Worm (Caenorhabditis elegans) whole organism, L4 larva: Measurements from ENCODE around the gene F45E12.5.
A peak's percentile ranks its signal among the peaks of the same experiment; 100 is the strongest.

Source experiments
- Y48G9A.11 ChIP-seq: fragments of 200-800 bp; sonication (Bioruptor generic); IDR thresholded peaks from 2 replicates; pipeline ENCODE4 v1.3.6; 2022; ENCODE audit warnings: missing genetic modification reagents, missing genetic modification characterization, missing compliant biosample characterization
- Y5F2A.4 ChIP-seq: fragments of 200-800 bp; sonication (Bioruptor generic); optimal IDR thresholded peaks from 2 replicates; lab custom pipeline; 2018; ENCODE audit warnings: mild to moderate bottlenecking, missing genetic modification characterization, missing compliant biosample characterization
- aha-1 ChIP-seq: fragments of 150-350 bp; peaks from one replicate; lab custom pipeline; 2014; ENCODE audit warnings: missing biosample characterization, missing genetic modification characterization
- arid-1 ChIP-seq: fragments of 200-800 bp; sonication (Bioruptor generic); conservative IDR thresholded peaks from 2 replicates; pipeline ENCODE4 v1.3.6; 2022; ENCODE audit warnings: missing genetic modification reagents, missing genetic modification characterization, missing compliant biosample characterization
- ceh-20 ChIP-seq: fragments of 200-800 bp; sonication (Bioruptor generic); IDR thresholded peaks from 2 replicates; pipeline ENCODE4 v1.3.6; 2022; ENCODE audit warnings: missing genetic modification reagents, missing genetic modification characterization, missing compliant biosample characterization
- ces-1 ChIP-seq: fragments of 150-350 bp; sonication (generic microtip); optimal IDR thresholded peaks from 4 replicates; lab custom pipeline; 2014; ENCODE audit warnings: missing biosample characterization, missing genetic modification reagents, missing genetic modification characterization
- ctbp-1 ChIP-seq: fragments of 200-800 bp; sonication (Bioruptor generic); IDR thresholded peaks from 2 replicates; pipeline ENCODE4 v1.3.6; 2022; ENCODE audit warnings: missing genetic modification reagents, missing genetic modification characterization, missing compliant biosample characterization
- daf-12 ChIP-seq: fragments of 150-350 bp; optimal IDR thresholded peaks from 2 replicates; lab custom pipeline; 2014; ENCODE audit warnings: missing biosample characterization, missing genetic modification reagents, missing genetic modification characterization
- daf-16 ChIP-seq, 3 experiments: sonication (generic microtip); optimal IDR thresholded peaks; 2 replicates each; lab custom pipeline; 2016 to 2017; ENCODE audit warnings: missing genetic modification characterization in 3 of 3, missing genetic modification reagents in 3 of 3, mild to moderate bottlenecking in 2 of 3, missing compliant biosample characterization in 2 of 3, missing biosample characterization in 1 of 3, moderate library complexity in 1 of 3
- daf-19 ChIP-seq: fragments of 200-800 bp; sonication (Bioruptor generic); conservative IDR thresholded peaks from 2 replicates; pipeline ENCODE4 v1.3.6; 2022; ENCODE audit warnings: missing genetic modification characterization, missing compliant biosample characterization
- dmd-9 ChIP-seq: fragments of 200-800 bp; sonication (Bioruptor generic); IDR thresholded peaks from 2 replicates; pipeline ENCODE4 v1.3.6; 2022; ENCODE audit warnings: missing genetic modification reagents, missing genetic modification characterization, missing compliant biosample characterization
- dve-1 ChIP-seq: sonication (generic microtip); optimal IDR thresholded peaks from 2 replicates; lab custom pipeline; 2017; ENCODE audit warnings: antibody characterized with exemption, mild to moderate bottlenecking, missing genetic modification characterization, missing compliant biosample characterization; ENCODE audit not compliant: insufficient read depth
- egl-27 ChIP-seq: sonication (generic microtip); optimal IDR thresholded peaks from 3 replicates; lab custom pipeline; 2017; ENCODE audit warnings: missing biosample characterization, missing genetic modification reagents, missing genetic modification characterization
- egl-43 ChIP-seq: fragments of 200-800 bp; sonication (Bioruptor generic); IDR thresholded peaks from 2 replicates; pipeline ENCODE4 v1.3.6; 2022; ENCODE audit warnings: missing genetic modification reagents, missing genetic modification characterization, missing compliant biosample characterization
- gei-8 ChIP-seq: fragments of 200-800 bp; sonication (Bioruptor generic); optimal IDR thresholded peaks from 2 replicates; lab custom pipeline; 2018; ENCODE audit warnings: mild to moderate bottlenecking, missing genetic modification characterization, missing compliant biosample characterization
- hmg-1.1 ChIP-seq: fragments of 200-800 bp; sonication (Bioruptor generic); IDR thresholded peaks from 2 replicates; pipeline ENCODE4 v1.3.6; 2022; ENCODE audit warnings: missing genetic modification reagents, missing genetic modification characterization, missing compliant biosample characterization
- lim-7 ChIP-seq: fragments of 200-800 bp; sonication (Bioruptor generic); IDR thresholded peaks from 2 replicates; pipeline ENCODE4 v1.3.6; 2022; ENCODE audit warnings: missing genetic modification characterization, missing compliant biosample characterization
- lin-13 ChIP-seq: fragments of 150-350 bp; optimal IDR thresholded peaks from 2 replicates; lab custom pipeline; 2014; ENCODE audit warnings: missing biosample characterization, missing genetic modification reagents, missing genetic modification characterization
- lin-38 ChIP-seq: fragments of 200-800 bp; sonication (Bioruptor generic); IDR thresholded peaks from 2 replicates; pipeline ENCODE4 v1.3.6; 2022; ENCODE audit warnings: missing genetic modification reagents, missing genetic modification characterization, missing compliant biosample characterization
- madf-9 ChIP-seq: fragments of 200-800 bp; sonication (Bioruptor generic); conservative IDR thresholded peaks from 2 replicates; pipeline ENCODE4 v1.3.6; 2022; ENCODE audit warnings: missing genetic modification reagents, missing genetic modification characterization, missing compliant biosample characterization
- mxl-2 ChIP-seq: fragments of 200-800 bp; sonication (Bioruptor generic); conservative IDR thresholded peaks from 2 replicates; pipeline ENCODE4 v1.3.6; 2022; ENCODE audit warnings: missing genetic modification reagents, missing genetic modification characterization, missing compliant biosample characterization
- nhr-102 ChIP-seq: sonication (generic microtip); optimal IDR thresholded peaks from 2 replicates; lab custom pipeline; 2016; ENCODE audit warnings: mild to moderate bottlenecking, missing genetic modification characterization, moderate library complexity, missing compliant biosample characterization
- nhr-237 ChIP-seq: sonication (generic microtip); optimal IDR thresholded peaks from 2 replicates; lab custom pipeline; 2017; ENCODE audit warnings: missing biosample characterization, missing genetic modification characterization
- nhr-28 ChIP-seq: fragments of 150-350 bp; optimal IDR thresholded peaks from 2 replicates; lab custom pipeline; 2014; ENCODE audit warnings: missing biosample characterization, missing genetic modification characterization
- nhr-42 ChIP-seq: fragments of 200-800 bp; sonication (Bioruptor generic); IDR thresholded peaks from 2 replicates; pipeline ENCODE4 v1.3.6; 2022; ENCODE audit warnings: missing genetic modification characterization, missing compliant biosample characterization
- nhr-48 ChIP-seq: sonication (generic microtip); optimal IDR thresholded peaks from 2 replicates; lab custom pipeline; 2016; ENCODE audit warnings: mild to moderate bottlenecking, missing genetic modification characterization, missing compliant biosample characterization
- nhr-76 ChIP-seq: fragments of 150-350 bp; optimal IDR thresholded peaks from 2 replicates; lab custom pipeline; 2014; ENCODE audit warnings: missing biosample characterization, missing genetic modification characterization
- nhr-77 ChIP-seq: fragments of 150-350 bp; optimal IDR thresholded peaks from 2 replicates; lab custom pipeline; 2014; ENCODE audit warnings: missing biosample characterization, missing genetic modification characterization
- php-3 ChIP-seq: fragments of 200-800 bp; sonication (Bioruptor generic); IDR thresholded peaks from 2 replicates; pipeline ENCODE4 v1.3.6; 2022; ENCODE audit warnings: missing genetic modification reagents, missing genetic modification characterization, missing compliant biosample characterization
- rbr-2 ChIP-seq: sonication (generic microtip); optimal IDR thresholded peaks from 2 replicates; lab custom pipeline; 2016; ENCODE audit warnings: missing genotype, missing genetic modification characterization, missing compliant biosample characterization
- saeg-2 ChIP-seq: fragments of 200-800 bp; sonication (Bioruptor generic); IDR thresholded peaks from 2 replicates; pipeline ENCODE4 v1.3.6; 2022; ENCODE audit warnings: missing genetic modification reagents, missing genetic modification characterization, missing compliant biosample characterization
- skn-1 ChIP-seq: fragments of 150-350 bp; optimal IDR thresholded peaks from 2 replicates; lab custom pipeline; 2014; ENCODE audit warnings: missing biosample characterization, missing genetic modification characterization
- spr-1 ChIP-seq: sonication (generic microtip); optimal IDR thresholded peaks from 2 replicates; lab custom pipeline; 2016; ENCODE audit warnings: mild to moderate bottlenecking, missing genetic modification characterization, missing compliant biosample characterization
- spr-3 ChIP-seq: fragments of 200-800 bp; sonication (Bioruptor generic); optimal IDR thresholded peaks from 2 replicates; lab custom pipeline; 2018; ENCODE audit warnings: mild to moderate bottlenecking, missing genetic modification characterization, missing compliant biosample characterization
- tra-1 ChIP-seq: fragments of 200-800 bp; sonication (Bioruptor generic); IDR thresholded peaks from 2 replicates; pipeline ENCODE4 v1.3.6; 2022; ENCODE audit warnings: missing genetic modification reagents, missing genetic modification characterization, missing compliant biosample characterization
- unc-62 ChIP-seq, 3 experiments: fragments of 150-350 bp in 1 of 3; sonication (generic microtip); optimal IDR thresholded peaks in 2 of 3; peaks in 1 of 3; 1 replicate in 1 of 3; 2 replicates in 2 of 3; lab custom pipeline; 2014 to 2017; ENCODE audit warnings: missing biosample characterization in 3 of 3, missing genetic modification characterization in 3 of 3, missing genetic modification reagents in 3 of 3, missing genotype in 1 of 3
- vab-7 ChIP-seq: fragments of 200-800 bp; sonication (Bioruptor generic); IDR thresholded peaks from 2 replicates; pipeline ENCODE4 v1.3.6; 2022; ENCODE audit warnings: missing genetic modification reagents, missing genetic modification characterization, missing compliant biosample characterization
- zag-1 ChIP-seq: fragments of 150-350 bp; optimal IDR thresholded peaks from 2 replicates; lab custom pipeline; 2014; ENCODE audit warnings: missing biosample characterization, missing genetic modification characterization
- zfp-2 ChIP-seq: sonication (generic microtip); optimal IDR thresholded peaks from 2 replicates; lab custom pipeline; 2016; ENCODE audit warnings: mild to moderate bottlenecking, missing genetic modification characterization, missing compliant biosample characterization
- zfp-3 ChIP-seq: fragments of 200-800 bp; sonication (Bioruptor generic); conservative IDR thresholded peaks from 2 replicates; pipeline ENCODE4 v1.3.6; 2022; ENCODE audit warnings: missing genetic modification reagents, missing genetic modification characterization, missing compliant biosample characterization
- zip-2 ChIP-seq: fragments of 150-350 bp; optimal IDR thresholded peaks from 2 replicates; lab custom pipeline; 2014; ENCODE audit warnings: missing biosample characterization, missing genetic modification characterization

The F45E12.5 gene

ce11 chrII:7301670-7302151 is 8.2 kb downstream of the F45E12.5 start, which contains the start of gene cul-4 (continued):
- TF ChIP-seq Y48G9A.11: peak; percentile 82

ce11 chrII:7299042-7299441 is 10.9 kb downstream of the F45E12.5 start, which contains the start of gene C30G12.1:
Gene C30G12.1, plus strand, starts transcription at chrII:7299342.
- TF ChIP-seq lin-38 (GFP tag; lab: Robert Waterston, UW) (no peak), ces-1 (GFP tag; lab: Kevin White, UChicago) (no peak), spr-1 (tag; lab: Kevin White, UChicago) (no peak), madf-9 (GFP tag; lab: Robert Waterston, UW) (no peak), ctbp-1 (GFP tag; lab: Robert Waterston, UW) (no peak), daf-19 (no peak), dmd-9 (GFP tag; lab: Robert Waterston, UW) (no peak), egl-43 (no peak), nhr-48 (no peak), tra-1 (GFP tag; lab: Robert Waterston, UW) (no peak), nhr-237 (no peak), nhr-77 (tag; lab: Kevin White, UChicago) (no peak), spr-3 (GFP tag; lab: Kevin White, UChicago) (no peak), gei-8 (no peak), lim-7 (GFP tag; lab: Robert Waterston, UW) (no peak), zag-1 (tag; lab: Kevin White, UChicago) (no peak), rbr-2 (tag; lab: Kevin White, UChicago) (no peak), zfp-2 (tag; lab: Kevin White, UChicago) (no peak), mxl-2 (GFP tag; lab: Robert Waterston, UW) (no peak), zfp-3 (GFP tag; lab: Robert Waterston, UW) (no peak)
- TF ChIP-seq, all 104 proteins: peak for 0

- TF ChIP-seq Y48G9A.11 (no peak), egl-27 (no peak), daf-19 (no peak), nhr-76 (no peak), aha-1 (no peak), egl-43 (no peak), daf-12 (tag; lab: Kevin White, UChicago) (no peak), rbr-2 (tag; lab: Kevin White, UChicago) (no peak), Y5F2A.4 (no peak), lin-38 (GFP tag; lab: Robert Waterston, UW) (no peak), arid-1 (no peak), skn-1 (tag; lab: Kevin White, UChicago) (no peak), tra-1 (GFP tag; lab: Robert Waterston, UW) (no peak), nhr-28 (tag; lab: Kevin White, UChicago) (no peak), vab-7 (GFP tag; lab: Robert Waterston, UW) (no peak), lin-13 (GFP tag; lab: Kevin White, UChicago) (no peak), lim-7 (GFP tag; lab: Robert Waterston, UW) (no peak)
Observed at ce11 chrII:7298197-7298682, 11.7 kb downstream of the F45E12.5 start, which contains the start of gene puf-8. Gene puf-8, minus strand, starts transcription at chrII:7298247.

ce11 chrII:7295917-7296316 is 14.0 kb downstream of the F45E12.5 start, which contains the start of gene C30G12.6:
Gene C30G12.6, minus strand, starts transcription at chrII:7296017.
- TF ChIP-seq saeg-2 (GFP tag; lab: Robert Waterston, UW) (no peak), zip-2 (no peak), madf-9 (GFP tag; lab: Robert Waterston, UW) (no peak)

ce11 chrII:7289923-7290476 is 19.9 kb downstream of the F45E12.5 start, which contains the start of gene C30G12.2:
Gene C30G12.2, plus strand, starts transcription at chrII:7290426.
- TF ChIP-seq dve-1 (tag; lab: Kevin White, UChicago): peak; percentile 90
- TF ChIP-seq hmg-1.1 (GFP tag; lab: Robert Waterston, UW): no peak
- TF ChIP-seq ceh-20 (GFP tag; lab: Robert Waterston, UW): peak; percentile 88
- TF ChIP-seq nhr-42 (GFP tag; lab: Robert Waterston, UW): no peak
- TF ChIP-seq unc-62 (GFP tag; optimal IDR thresholded peaks at IDR 0.05 in 1 of 2; lab: Kevin White, UChicago): peak in 1 of 2 experiments; percentile 75
- TF ChIP-seq unc-62 (tag; optimal IDR thresholded peaks at IDR 0.05; lab: Kevin White, UChicago): no peak
- peak in 1 of 2 experiments; percentile 92 for TF ChIP-seq daf-16 (GFP tag; optimal IDR thresholded peaks at IDR 0.05; lab: Kevin White, UChicago)
- peak; percentile 90 for TF ChIP-seq daf-16 (tag; optimal IDR thresholded peaks at IDR 0.05; lab: Kevin White, UChicago)
- TF ChIP-seq spr-1 (tag; lab: Kevin White, UChicago): no peak
- peak; percentile 89 for TF ChIP-seq tra-1 (GFP tag; lab: Robert Waterston, UW)
- peak; percentile 86 for TF ChIP-seq nhr-102 (tag; lab: Kevin White, UChicago)
- TF ChIP-seq nhr-28 (tag; lab: Kevin White, UChicago): peak; percentile 58
- TF ChIP-seq zag-1 (tag; lab: Kevin White, UChicago): no peak
- no peak for TF ChIP-seq ces-1 (GFP tag; lab: Kevin White, UChicago)
- TF ChIP-seq php-3: peak; percentile 94
- peak; percentile 95 for TF ChIP-seq nhr-48
- peak; percentile 36 for TF ChIP-seq aha-1
